Worm (Caenorhabditis elegans) whole organism, young adult: ENCODE results near the gene F11C7.2.

Source experiments
- K11D2.4 ChIP-seq: fragments of 200-800 bp; sonication (Bioruptor generic); IDR thresholded peaks from 2 replicates; pipeline ENCODE4 v1.3.6; 2022; ENCODE audit warnings: missing genetic modification reagents, missing genetic modification characterization, missing compliant biosample characterization
- ama-1 ChIP-seq, 3 experiments: fragments of 150-350 bp in 1 of 3; sonication (generic microtip) in 2 of 3; optimal IDR thresholded peaks; 2 replicates each; lab custom pipeline; 2014 to 2018; ENCODE audit warnings: missing biosample characterization in 2 of 3, missing genetic modification characterization in 2 of 3, missing genetic modification reagents in 2 of 3
- aptf-3 ChIP-seq: fragments of 200-800 bp; sonication (Bioruptor generic); IDR thresholded peaks from 2 replicates; pipeline ENCODE4 v1.3.6; 2022; ENCODE audit warnings: missing genetic modification characterization, missing compliant biosample characterization
- atf-7 ChIP-seq: sonication (generic microtip); optimal IDR thresholded peaks from 2 replicates; lab custom pipeline; 2017; ENCODE audit warnings: mild to moderate bottlenecking, missing genetic modification characterization, missing compliant biosample characterization
- attf-6 ChIP-seq: fragments of 200-800 bp; sonication (Bioruptor generic); IDR thresholded peaks from 2 replicates; pipeline ENCODE4 v1.3.6; 2022; ENCODE audit warnings: missing genetic modification reagents, missing genetic modification characterization, missing compliant biosample characterization
- ceh-91 ChIP-seq: fragments of 200-800 bp; sonication (Bioruptor generic); IDR thresholded peaks from 2 replicates; pipeline ENCODE4 v1.3.6; 2022; ENCODE audit warnings: missing genetic modification reagents, missing genetic modification characterization, missing compliant biosample characterization
- egrh-3 ChIP-seq: fragments of 200-800 bp; sonication (Bioruptor generic); IDR thresholded peaks from 2 replicates; pipeline ENCODE4 v1.3.6; 2022; ENCODE audit warnings: missing genetic modification reagents, missing genetic modification characterization, missing compliant biosample characterization
- lin-35 ChIP-seq, 3 experiments: fragments of 150-350 bp in 2 of 3; sonication (generic microtip) in 1 of 3; optimal IDR thresholded peaks; 2 replicates each; lab custom pipeline; 2014 to 2018; ENCODE audit warnings: missing biosample characterization in 3 of 3, missing genetic modification characterization in 3 of 3, missing genetic modification reagents in 3 of 3
- madf-3 ChIP-seq: fragments of 200-800 bp; sonication (Bioruptor generic); IDR thresholded peaks from 2 replicates; pipeline ENCODE4 v1.3.6; 2022; ENCODE audit warnings: missing genetic modification reagents, missing genetic modification characterization, missing compliant biosample characterization
- rpc-1 ChIP-seq, 2 experiments: fragments of 150-350 bp in 1 of 2; sonication (generic microtip) in 1 of 2; optimal IDR thresholded peaks; 2 replicates each; lab custom pipeline; 2014 to 2018; ENCODE audit warnings: missing biosample characterization in 1 of 2, missing genetic modification characterization in 1 of 2, missing genetic modification reagents in 1 of 2, missing genotype in 1 of 2
- sdz-38 ChIP-seq: sonication (generic microtip); optimal IDR thresholded peaks from 2 replicates; lab custom pipeline; 2016; ENCODE audit warnings: missing genotype, missing genetic modification characterization, missing compliant biosample characterization
- snpc-4 ChIP-seq, 5 experiments: fragments of 150-350 bp in 1 of 5; sonication (generic microtip) in 4 of 5; optimal IDR thresholded peaks; 2 replicates each; lab custom pipeline; 2014 to 2018; ENCODE audit warnings: missing genetic modification characterization in 5 of 5, missing biosample characterization in 3 of 5, antibody characterized with exemption in 2 of 5, mild to moderate bottlenecking in 2 of 5, missing compliant biosample characterization in 2 of 5, missing genotype in 2 of 5, moderate library complexity in 2 of 5, missing genetic modification reagents in 1 of 5

DNA sequence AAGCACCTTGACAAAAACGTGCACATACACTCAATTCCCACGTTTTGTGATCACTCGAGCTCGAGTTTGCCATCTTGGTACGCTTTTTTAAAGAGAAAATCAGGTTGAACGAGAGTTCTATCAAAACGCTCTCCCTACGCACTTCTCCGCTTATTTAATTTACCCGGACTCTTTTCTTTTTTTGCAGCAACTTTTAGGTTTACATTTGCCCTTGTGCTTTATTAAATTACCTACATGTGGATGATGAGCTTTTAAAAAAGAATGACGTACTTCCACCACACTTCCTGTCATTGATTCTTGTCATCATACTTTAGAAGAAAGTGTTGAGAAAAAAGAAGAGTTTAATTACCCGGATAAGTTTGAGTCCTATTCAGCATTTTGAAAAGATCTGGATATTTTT lies 44.5 kb upstream of the F11C7.2 start:
- TF ChIP-seq sdz-38 (tag; lab: Kevin White, UChicago) = no peak
- TF ChIP-seq K11D2.4 (GFP tag; lab: Robert Waterston, UW) = no peak
- TF ChIP-seq attf-6 (GFP tag; lab: Robert Waterston, UW) = no peak
- no peak for TF ChIP-seq aptf-3 (GFP tag; lab: Robert Waterston, UW)
- no peak for TF ChIP-seq madf-3 (GFP tag; lab: Robert Waterston, UW)
- no peak for TF ChIP-seq lin-35 (GFP tag; optimal IDR thresholded peaks at IDR 0.05; lab: Kevin White, UChicago)
- TF ChIP-seq ama-1 (optimal IDR thresholded peaks at IDR 0.05; lab: Kevin White, UChicago) = no peak
- no peak for TF ChIP-seq ama-1 (GFP tag; optimal IDR thresholded peaks at IDR 0.05; lab: Kevin White, UChicago)
- TF ChIP-seq egrh-3 (GFP tag; lab: Robert Waterston, UW) = no peak
- TF ChIP-seq snpc-4 (GFP tag; optimal IDR thresholded peaks at IDR 0.05; lab: Kevin White, UChicago) = no peak
- TF ChIP-seq snpc-4 (tag; optimal IDR thresholded peaks at IDR 0.05; lab: Kevin White, UChicago) = no peak
- no peak for TF ChIP-seq rpc-1 (optimal IDR thresholded peaks at IDR 0.05; lab: Kevin White, UChicago)
- TF ChIP-seq rpc-1 (tag; optimal IDR thresholded peaks at IDR 0.05; lab: Kevin White, UChicago) = no peak
- no peak for TF ChIP-seq atf-7 (tag; lab: Kevin White, UChicago)
- no peak for TF ChIP-seq ceh-91 (GFP tag; lab: Robert Waterston, UW)
